Fruit fly (Drosophila melanogaster) whole organism, adult: ENCODE results near the gene Drak.

Experiments used
- Crg-1 ChIP-seq: fragments of 200-800 bp; sonication (Bioruptor generic); optimal IDR thresholded peaks from 2 replicates; lab custom pipeline; 2016; ENCODE audit warnings: missing biosample characterization, missing genetic modification characterization
- pad ChIP-seq: fragments of 200-800 bp; sonication (Bioruptor generic); optimal IDR thresholded peaks from 3 replicates; lab custom pipeline; 2017; ENCODE audit warnings: missing biosample characterization, missing genetic modification characterization, mild to moderate bottlenecking, moderate library complexity, missing genetic modification reagents

dm6 chrX:11506210-11506609, 13.3 kb downstream of the Drak start:
- TF ChIP-seq Crg-1 (no peak), pad (no peak)
